Fruit fly (Drosophila melanogaster): ENCODE data around the gene hng3.

Gene hng3

dm6 chr3L:707992-708489 is 47.2 kb downstream of the hng3 start, which contains the start of gene CG13895 (continued):
- no peak for TF ChIP-seq Oaz (GFP tag; IDR thresholded peaks at IDR 0.05)
- peak; percentile 7 for TF ChIP-seq slp2 (GFP tag; optimal IDR thresholded peaks at IDR 0.05)
- TF ChIP-seq unc-4 (GFP tag; IDR thresholded peaks at IDR 0.05; ENCODE audit: partially characterized antibody) = peak; percentile 40; the same call in 1 of the 2 replicates
- TF ChIP-seq CG11504 (tag; optimal IDR thresholded peaks at IDR 0.05) = peak; percentile 8
- peak; percentile 33; the same call in 1 of the 2 replicates for TF ChIP-seq Xrp1 (GFP tag; IDR thresholded peaks at IDR 0.05)
- peak; percentile 85 to 87 for TF ChIP-seq Trl (optimal IDR thresholded peaks at IDR 0.05)
- peak; percentile 18 for TF ChIP-seq Trl (GFP tag; optimal IDR thresholded peaks at IDR 0.05)
- peak; percentile 86 for TF ChIP-seq kni (GFP tag; optimal IDR thresholded peaks at IDR 0.05)
- peak; percentile 12 for TF ChIP-seq yki (optimal IDR thresholded peaks at IDR 0.05)
- no peak for TF ChIP-seq wdn (GFP tag; IDR thresholded peaks at IDR 0.05)
- TF ChIP-seq CG34224 (GFP tag; IDR thresholded peaks at IDR 0.05; ENCODE audit: partially characterized antibody) = peak; percentile 50; the same call in 2 of the 3 replicates
- TF ChIP-seq CG6654 (GFP tag; optimal IDR thresholded peaks at IDR 0.05) = no peak
- TF ChIP-seq CG3281 (GFP tag; optimal IDR thresholded peaks at IDR 0.05) = no peak
- TF ChIP-seq Adf1 (GFP tag; IDR thresholded peaks at IDR 0.05) = no peak; the same call in 1 of the 2 replicates
- no peak for TF ChIP-seq CG9817 (tag; optimal IDR thresholded peaks at IDR 0.05)
- peak; percentile 59 for TF ChIP-seq CG34376 (GFP tag; optimal IDR thresholded peaks at IDR 0.05)
- peak; percentile 28 for TF ChIP-seq CG12769 (tag; optimal IDR thresholded peaks at IDR 0.05)
- peak; percentile 12 for TF ChIP-seq nerfin-1 (tag; optimal IDR thresholded peaks at IDR 0.05)
- no peak for TF ChIP-seq CG4707 (GFP tag; optimal IDR thresholded peaks at IDR 0.05)
- TF ChIP-seq fd3F (GFP tag; optimal IDR thresholded peaks at IDR 0.05) = no peak
- no peak for TF ChIP-seq wek (GFP tag; optimal IDR thresholded peaks at IDR 0.05)
- peak in 1 of 3 experiments; percentile 82 for TF ChIP-seq Stat92E (GFP tag; optimal IDR thresholded peaks at IDR 0.05)
- TF ChIP-seq Dfd (GFP tag; optimal IDR thresholded peaks at IDR 0.05) = no peak
- peak; percentile 1 for TF ChIP-seq CG12071 (GFP tag; optimal IDR thresholded peaks at IDR 0.05)
- peak; percentile 72; the same call in 1 of the 3 replicates for TF ChIP-seq CG6791 (GFP tag; IDR thresholded peaks at IDR 0.05; ENCODE audit: partially characterized antibody)
- TF ChIP-seq so (GFP tag; IDR thresholded peaks at IDR 0.05) = 0 out of 3 replicates have a peak, but pooled peaks have one; percentile 37
- TF ChIP-seq CG9876 (GFP tag; optimal IDR thresholded peaks at IDR 0.05) = no peak
- no peak for TF ChIP-seq CG10959 (GFP tag; IDR thresholded peaks at IDR 0.05)
- TF ChIP-seq Ravus (GFP tag; IDR thresholded peaks at IDR 0.05) = no peak
- peak in 1 of 2 experiments; percentile 17 for TF ChIP-seq Pdp1 (GFP tag; optimal IDR thresholded peaks at IDR 0.05)
- no peak for TF ChIP-seq HLH3B (GFP tag; IDR thresholded peaks at IDR 0.05)
- peak in 1 of 2 experiments; percentile 63 for TF ChIP-seq Eip74EF (GFP tag; optimal IDR thresholded peaks at IDR 0.05)
- TF ChIP-seq tin (GFP tag; optimal IDR thresholded peaks at IDR 0.05) = no peak
- TF ChIP-seq Rx (GFP tag; IDR thresholded peaks at IDR 0.05) = no peak
- TF ChIP-seq CG13287 (GFP tag; IDR thresholded peaks at IDR 0.05; ENCODE audit: partially characterized antibody) = peak; percentile 46; the same call in 1 of the 2 replicates
- TF ChIP-seq Hr51 (GFP tag; optimal IDR thresholded peaks at IDR 0.05) = no peak
- TF ChIP-seq YL-1 (GFP tag; optimal IDR thresholded peaks at IDR 0.05) = peak; percentile 24
- no peak for TF ChIP-seq dimm (GFP tag; IDR thresholded peaks at IDR 0.05)
- no peak for TF ChIP-seq fu2 (GFP tag; optimal IDR thresholded peaks at IDR 0.05)
- TF ChIP-seq CG1603 (tag; optimal IDR thresholded peaks at IDR 0.05) = no peak
- TF ChIP-seq CG5245 (GFP tag; optimal IDR thresholded peaks at IDR 0.05) = no peak
- no peak for TF ChIP-seq CG14965 (GFP tag; optimal IDR thresholded peaks at IDR 0.05; ENCODE audit: borderline replicate concordance)
- TF ChIP-seq chinmo (GFP tag; IDR thresholded peaks at IDR 0.05; ENCODE audit: partially characterized antibody) = peak; percentile 95; the same call in 3 of the 4 replicates
- TF ChIP-seq CG12104 (GFP tag; optimal IDR thresholded peaks at IDR 0.05) = no peak
- no peak for TF ChIP-seq BEAF-32 (GFP tag; optimal IDR thresholded peaks at IDR 0.05)
- no peak for TF ChIP-seq CG12219 (GFP tag; optimal IDR thresholded peaks at IDR 0.05)
- TF ChIP-seq chm (GFP tag; IDR thresholded peaks at IDR 0.05) = 0 out of 2 replicates have a peak, but pooled peaks have one; percentile 6
- no peak for TF ChIP-seq Elba2 (GFP tag; optimal IDR thresholded peaks at IDR 0.05)
- peak; percentile 18; the same call in 1 of the 2 replicates for TF ChIP-seq amos (GFP tag; IDR thresholded peaks at IDR 0.05; ENCODE audit: partially characterized antibody)

Measured in whole organism, embryonic.